Fruit fly (Drosophila melanogaster): Measurements from ENCODE around the gene CAH1.
A peak's percentile ranks its signal among the peaks of the same experiment; 100 is the strongest.

CAH1 gene

DNA sequence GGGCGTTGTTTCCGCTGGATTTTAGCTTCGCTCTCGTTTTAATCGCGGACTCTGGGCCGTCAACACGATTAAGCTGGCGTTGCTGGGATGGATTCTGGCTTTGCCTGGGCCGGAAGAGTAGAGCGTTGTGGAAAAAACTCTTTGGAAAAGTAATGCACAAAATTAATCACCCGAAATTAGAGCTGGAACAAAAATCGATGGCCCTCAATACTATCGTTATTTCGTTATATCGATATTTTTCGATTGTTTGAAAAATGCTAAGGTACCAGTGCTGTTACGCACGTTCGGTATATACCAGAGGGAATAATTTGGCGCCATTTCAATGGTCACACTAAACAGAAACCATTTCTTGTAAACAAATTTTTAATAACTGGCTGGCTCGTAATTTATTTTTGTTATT is 26.1 kb downstream of the CAH1 start, which contains the start of the genes Arpc1 and Orc5:
Gene Arpc1 (minus strand): TSS at position 202 of the 400 bp plus-strand sequence.
Gene Orc5 (plus strand): TSS at position 298 of the 400 bp plus-strand sequence.
- peak; percentile 14 for TF ChIP-seq CG14711 (tag; optimal IDR thresholded peaks at IDR 0.05)
- no peak for TF ChIP-seq cic (GFP tag; optimal IDR thresholded peaks at IDR 0.05)
- peak; percentile 72 for TF ChIP-seq bab1 (GFP tag; optimal IDR thresholded peaks at IDR 0.05)
- no peak for TF ChIP-seq toe (GFP tag; optimal IDR thresholded peaks at IDR 0.05)
- peak; percentile 30 for TF ChIP-seq CG1620 (GFP tag; optimal IDR thresholded peaks at IDR 0.05)
- TF ChIP-seq Hr96 (GFP tag; optimal IDR thresholded peaks at IDR 0.05), result no peak
- no peak for TF ChIP-seq CG33017 (tag; optimal IDR thresholded peaks at IDR 0.05)
- TF ChIP-seq CG7101 (tag; optimal IDR thresholded peaks at IDR 0.05), result peak; percentile 6
- TF ChIP-seq ovo (GFP tag; optimal IDR thresholded peaks at IDR 0.05), result no peak
- peak; percentile 6 for TF ChIP-seq Crg-1 (GFP tag; optimal IDR thresholded peaks at IDR 0.05)

dm6 chr2L:13833058-13833457 is 29.6 kb downstream of the CAH1 start, which contains the start of the genes GatC, PolG2 and Polr2C:
Gene GatC, minus strand, starts transcription at chr2L:13833105.
Gene PolG2, minus strand, starts transcription at chr2L:13833105.
Gene Polr2C, plus strand, starts transcription at chr2L:13833337.
- TF ChIP-seq Crg-1 (GFP tag; optimal IDR thresholded peaks at IDR 0.05), result peak; percentile 33
- TF ChIP-seq kay (GFP tag; ENCODE audit: borderline replicate concordance), result no peak
- TF ChIP-seq Mnt (GFP tag; optimal IDR thresholded peaks at IDR 0.05), result peak; percentile 38
- peak; percentile 11 for TF ChIP-seq CG33017 (tag; optimal IDR thresholded peaks at IDR 0.05)
- TF ChIP-seq pad (GFP tag; optimal IDR thresholded peaks at IDR 0.05), result no peak
- TF ChIP-seq tj (GFP tag; optimal IDR thresholded peaks at IDR 0.05), result peak; percentile 0
- TF ChIP-seq CG1620 (GFP tag; optimal IDR thresholded peaks at IDR 0.05), result peak; percentile 12
- TF ChIP-seq CG7101 (tag; optimal IDR thresholded peaks at IDR 0.05), result peak; percentile 53
- peak; percentile 19 for TF ChIP-seq CG14711 (tag; optimal IDR thresholded peaks at IDR 0.05)
- TF ChIP-seq CG5204 (GFP tag; optimal IDR thresholded peaks at IDR 0.05), result no peak

dm6 chr2L:13835002-13835910 is 31.8 kb downstream of the CAH1 start, which contains the start of the genes mRpS23 and CenG1A:
Gene mRpS23, minus strand, starts transcription at chr2L:13835072.
Gene CenG1A, plus strand, starts transcription at chr2L:13835564.
- TF ChIP-seq CG14711 (tag; optimal IDR thresholded peaks at IDR 0.05) (peak; percentile 98), CG12768 (GFP tag; optimal IDR thresholded peaks at IDR 0.05) (peak; percentile 99), ovo (GFP tag; optimal IDR thresholded peaks at IDR 0.05) (peak; percentile 98), CG5204 (GFP tag; optimal IDR thresholded peaks at IDR 0.05) (peak; percentile 100), CG7045 (GFP tag; optimal IDR thresholded peaks at IDR 0.05) (peak; percentile 99), bab1 (GFP tag; optimal IDR thresholded peaks at IDR 0.05) (peak; percentile 100), cnc (optimal IDR thresholded peaks at IDR 0.05) (no peak), kay (GFP tag; ENCODE audit: borderline replicate concordance) (no peak), tj (GFP tag; optimal IDR thresholded peaks at IDR 0.05) (peak; percentile 91), Crg-1 (GFP tag; optimal IDR thresholded peaks at IDR 0.05) (peak; percentile 99), CG1620 (GFP tag; optimal IDR thresholded peaks at IDR 0.05) (peak; percentile 99), toe (GFP tag; optimal IDR thresholded peaks at IDR 0.05) (peak; percentile 99), CG33017 (tag; optimal IDR thresholded peaks at IDR 0.05) (peak; percentile 100), CG11617 (GFP tag; optimal IDR thresholded peaks at IDR 0.05) (peak; percentile 98), CG7101 (tag; optimal IDR thresholded peaks at IDR 0.05) (peak; percentile 100), pad (GFP tag; optimal IDR thresholded peaks at IDR 0.05) (peak; percentile 93), Mnt (GFP tag; optimal IDR thresholded peaks at IDR 0.05) (peak; percentile 98), Clk (GFP tag; optimal IDR thresholded peaks at IDR 0.05) (peak; percentile 99), cic (GFP tag; optimal IDR thresholded peaks at IDR 0.05) (peak; percentile 91), Hr96 (GFP tag; optimal IDR thresholded peaks at IDR 0.05) (peak; percentile 99)

- TF ChIP-seq Crg-1 (GFP tag; optimal IDR thresholded peaks at IDR 0.05) (no peak), Mnt (GFP tag; optimal IDR thresholded peaks at IDR 0.05) (no peak), CG7101 (tag; optimal IDR thresholded peaks at IDR 0.05) (no peak), CG33017 (tag; optimal IDR thresholded peaks at IDR 0.05) (no peak), tj (GFP tag; optimal IDR thresholded peaks at IDR 0.05) (no peak), CG14711 (tag; optimal IDR thresholded peaks at IDR 0.05) (no peak)
These were observed 32.5 kb downstream of the CAH1 start for dm6 chr2L:13835959-13836358.

- TF ChIP-seq toe (GFP tag; optimal IDR thresholded peaks at IDR 0.05) (no peak), cnc (optimal IDR thresholded peaks at IDR 0.05) (no peak), CG1620 (GFP tag; optimal IDR thresholded peaks at IDR 0.05) (no peak), CG11617 (GFP tag; optimal IDR thresholded peaks at IDR 0.05) (no peak), CG5204 (GFP tag; optimal IDR thresholded peaks at IDR 0.05) (no peak), bab1 (GFP tag; optimal IDR thresholded peaks at IDR 0.05) (no peak), pad (GFP tag; optimal IDR thresholded peaks at IDR 0.05) (no peak), CG7045 (GFP tag; optimal IDR thresholded peaks at IDR 0.05) (no peak), CG14711 (tag; optimal IDR thresholded peaks at IDR 0.05) (no peak), Crg-1 (GFP tag; optimal IDR thresholded peaks at IDR 0.05) (no peak), Hr96 (GFP tag; optimal IDR thresholded peaks at IDR 0.05) (no peak), kay (GFP tag; ENCODE audit: borderline replicate concordance) (no peak), ovo (GFP tag; optimal IDR thresholded peaks at IDR 0.05) (no peak), tj (GFP tag; optimal IDR thresholded peaks at IDR 0.05) (no peak)
These were observed 34.2 kb downstream of the CAH1 start for dm6 chr2L:13837579-13837978.

Measured in whole organism, adult.